Worm (Caenorhabditis elegans) whole organism, L4 larva: ENCODE measurements around the gene ZK1320.9.

Experiments
- ZK546.5 ChIP-seq, 2 experiments: sonication (generic microtip); optimal IDR thresholded peaks; 2 replicates each; lab custom pipeline; 2017; ENCODE audit warnings: missing biosample characterization in 2 of 2, missing genetic modification characterization in 2 of 2
- ceh-82 ChIP-seq: sonication (generic microtip); optimal IDR thresholded peaks from 2 replicates; lab custom pipeline; 2017; ENCODE audit warnings: missing biosample characterization, missing genetic modification characterization
- fkh-10 ChIP-seq: fragments of 150-350 bp; optimal IDR thresholded peaks from 2 replicates; lab custom pipeline; 2014; ENCODE audit warnings: missing biosample characterization, missing genetic modification reagents, missing genetic modification characterization
- lin-15B ChIP-seq: fragments of 150-350 bp; sonication (generic microtip); optimal IDR thresholded peaks from 3 replicates; lab custom pipeline; 2014; ENCODE audit warnings: missing biosample characterization, missing genetic modification characterization
- lin-39 ChIP-seq: fragments of 150-350 bp; optimal IDR thresholded peaks from 2 replicates; lab custom pipeline; 2014; ENCODE audit warnings: missing biosample characterization, missing genetic modification reagents, missing genetic modification characterization
- lsy-2 ChIP-seq, 2 experiments: fragments of 150-350 bp in 1 of 2; sonication (generic microtip) in 1 of 2; optimal IDR thresholded peaks; 2 replicates each; lab custom pipeline; 2014 to 2017; ENCODE audit warnings: missing biosample characterization in 2 of 2, missing genetic modification characterization in 2 of 2
- madf-5 ChIP-seq, 2 experiments: fragments of 200-800 bp; sonication (Bioruptor generic); IDR thresholded peaks; 2 replicates each; pipeline ENCODE4 v1.3.6; 2022; ENCODE audit warnings: missing compliant biosample characterization in 2 of 2, missing genetic modification characterization in 2 of 2
- nhr-102 ChIP-seq: sonication (generic microtip); optimal IDR thresholded peaks from 2 replicates; lab custom pipeline; 2016; ENCODE audit warnings: mild to moderate bottlenecking, missing genetic modification characterization, moderate library complexity, missing compliant biosample characterization
- nhr-11 ChIP-seq: fragments of 150-350 bp; optimal IDR thresholded peaks from 2 replicates; lab custom pipeline; 2014; ENCODE audit warnings: missing biosample characterization, missing genetic modification characterization
- nhr-25 ChIP-seq: sonication (generic microtip); optimal IDR thresholded peaks from 2 replicates; lab custom pipeline; 2017; ENCODE audit warnings: missing genetic modification characterization, mild to moderate bottlenecking, missing compliant biosample characterization, antibody characterized with exemption, moderate library complexity, borderline replicate concordance; ENCODE audit not compliant: insufficient read depth
- nhr-76 ChIP-seq: fragments of 150-350 bp; optimal IDR thresholded peaks from 2 replicates; lab custom pipeline; 2014; ENCODE audit warnings: missing biosample characterization, missing genetic modification characterization
- set-16 ChIP-seq: fragments of 200-800 bp; sonication (Bioruptor generic); IDR thresholded peaks from 2 replicates; pipeline ENCODE4 v1.3.6; 2022; ENCODE audit warnings: missing genetic modification reagents, missing genetic modification characterization, missing compliant biosample characterization
- skn-1 ChIP-seq: fragments of 150-350 bp; optimal IDR thresholded peaks from 2 replicates; lab custom pipeline; 2014; ENCODE audit warnings: missing biosample characterization, missing genetic modification characterization

DNA sequence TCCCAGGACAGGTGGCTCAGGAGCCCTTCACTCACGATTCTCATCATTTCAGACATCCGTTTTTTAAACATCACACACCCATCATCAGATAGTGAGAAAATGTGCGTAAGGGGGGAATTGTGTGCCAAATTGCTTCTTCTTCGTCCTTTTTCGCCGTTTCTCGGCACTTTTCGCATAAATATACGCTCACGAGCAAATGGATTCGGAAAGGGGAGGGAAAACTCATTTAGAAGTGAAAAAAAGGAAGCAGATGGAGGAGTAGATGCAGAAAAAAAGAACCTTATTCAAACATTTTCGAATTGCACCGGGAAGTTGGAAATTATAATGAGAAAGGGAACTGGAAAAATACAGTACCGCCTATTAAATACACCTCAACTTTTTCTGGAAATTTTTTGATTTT is 4.5 kb downstream of the ZK1320.9 start:
- TF ChIP-seq skn-1 (tag; lab: Kevin White, UChicago), result no peak
- no peak for TF ChIP-seq lin-39
- no peak for TF ChIP-seq lin-15B
- TF ChIP-seq nhr-25, result no peak
- no peak for TF ChIP-seq madf-5 (GFP tag; IDR thresholded peaks at IDR 0.05; lab: Robert Waterston, UW)
- TF ChIP-seq ZK546.5 (tag; optimal IDR thresholded peaks at IDR 0.05; lab: Kevin White, UChicago), result no peak
- no peak for TF ChIP-seq ceh-82 (tag; lab: Kevin White, UChicago)
- TF ChIP-seq nhr-76 (tag; lab: Kevin White, UChicago), result no peak
- peak; percentile 18 for TF ChIP-seq fkh-10
- no peak for TF ChIP-seq nhr-102 (tag; lab: Kevin White, UChicago)
- TF ChIP-seq set-16 (GFP tag; lab: Robert Waterston, UW), result no peak
- TF ChIP-seq lsy-2 (tag; optimal IDR thresholded peaks at IDR 0.05; lab: Kevin White, UChicago), result no peak
- TF ChIP-seq nhr-11 (tag; lab: Kevin White, UChicago), result no peak
